Fruit fly (Drosophila melanogaster) whole organism, embryonic: ENCODE results near the gene CG42835.

Source experiments
- Atf6 ChIP-seq: fragments of 200-800 bp; sonication (Bioruptor generic); IDR thresholded peaks from 2 replicates; pipeline ENCODE4 v1.3.6; 2022; ENCODE audit warnings: missing biosample characterization, missing genetic modification characterization
- CG10209 ChIP-seq: fragments of 200-800 bp; sonication (Bioruptor generic); optimal IDR thresholded peaks from 3 replicates; lab custom pipeline; 2017; ENCODE audit warnings: missing biosample characterization, mild to moderate bottlenecking, missing genetic modification characterization, missing genetic modification reagents
- CG10267 ChIP-seq: fragments of 200-800 bp; sonication (Bioruptor generic); optimal IDR thresholded peaks from 2 replicates; lab custom pipeline; 2018; ENCODE audit warnings: missing biosample characterization, mild to moderate bottlenecking, missing genetic modification characterization, moderate library complexity
- CG10654 ChIP-seq: fragments of 200-800 bp; sonication (Bioruptor generic); optimal IDR thresholded peaks from 2 replicates; lab custom pipeline; 2016; ENCODE audit warnings: missing biosample characterization, missing genetic modification characterization
- CG10979 ChIP-seq: fragments of 200-800 bp; sonication (Bioruptor generic); optimal IDR thresholded peaks from 2 replicates; lab custom pipeline; 2018; ENCODE audit warnings: missing biosample characterization, mild to moderate bottlenecking, missing genetic modification characterization, moderate library complexity
- CG11093 ChIP-seq: fragments of 200-800 bp; sonication (Bioruptor generic); IDR thresholded peaks from 3 replicates; pipeline ENCODE4 v1.3.6; 2022; ENCODE audit warnings: missing biosample characterization, missing genetic modification characterization
- CG11696 ChIP-seq: fragments of 200-800 bp; sonication (Bioruptor generic); IDR thresholded peaks from 2 replicates; pipeline ENCODE4 v1.3.6; 2022; ENCODE audit warnings: missing biosample characterization, missing genetic modification characterization
- CG12104 ChIP-seq: fragments of 200-800 bp; sonication (Bioruptor generic); optimal IDR thresholded peaks from 3 replicates; lab custom pipeline; 2016; ENCODE audit warnings: missing biosample characterization, missing genetic modification characterization
- CG12155 ChIP-seq: fragments of 200-800 bp; sonication (Bioruptor generic); optimal IDR thresholded peaks from 3 replicates; lab custom pipeline; 2016; ENCODE audit warnings: missing biosample characterization, missing genetic modification characterization
- CG12391 ChIP-seq: fragments of 200-800 bp; sonication (Bioruptor generic); optimal IDR thresholded peaks from 3 replicates; lab custom pipeline; 2018; ENCODE audit warnings: missing biosample characterization, mild to moderate bottlenecking, missing genetic modification characterization, moderate library complexity
- CG14014 ChIP-seq: fragments of 200-800 bp; sonication (Bioruptor generic); IDR thresholded peaks from 2 replicates; pipeline ENCODE4 v1.3.6; 2022; ENCODE audit warnings: missing biosample characterization, missing genetic modification characterization
- CG15269 ChIP-seq: fragments of 200-800 bp; sonication (Bioruptor generic); optimal IDR thresholded peaks from 2 replicates; lab custom pipeline; 2018; ENCODE audit warnings: missing biosample characterization, mild to moderate bottlenecking, missing genetic modification characterization, moderate library complexity
- CG17361 ChIP-seq: fragments of 200-800 bp; sonication (Bioruptor generic); IDR thresholded peaks from 3 replicates; pipeline ENCODE4 v1.3.6; 2022; ENCODE audit warnings: missing biosample characterization, missing genetic modification characterization
- CG17385 ChIP-seq: fragments of 200-800 bp; sonication (Bioruptor generic); optimal IDR thresholded peaks from 3 replicates; lab custom pipeline; 2018; ENCODE audit warnings: missing biosample characterization, mild to moderate bottlenecking, missing genetic modification characterization
- CG42726 ChIP-seq: fragments of 200-800 bp; sonication (Bioruptor generic); IDR thresholded peaks from 2 replicates; pipeline ENCODE4 v1.3.6; 2022; ENCODE audit warnings: missing biosample characterization, missing genetic modification characterization; ENCODE audit not compliant: partially characterized antibody
- CG4820 ChIP-seq: fragments of 200-800 bp; sonication (Bioruptor generic); optimal IDR thresholded peaks from 3 replicates; lab custom pipeline; 2016; ENCODE audit warnings: missing biosample characterization, missing genetic modification characterization
- CG8281 ChIP-seq: fragments of 200-800 bp; sonication (Bioruptor generic); optimal IDR thresholded peaks from 2 replicates; lab custom pipeline; 2018; ENCODE audit warnings: missing biosample characterization, mild to moderate bottlenecking, missing genetic modification characterization, moderate library complexity
- CG9437 ChIP-seq: fragments of 200-800 bp; sonication (Bioruptor generic); optimal IDR thresholded peaks from 2 replicates; lab custom pipeline; 2018; ENCODE audit warnings: missing biosample characterization, mild to moderate bottlenecking, missing genetic modification characterization
- CG9727 ChIP-seq: fragments of 200-800 bp; sonication (Bioruptor generic); optimal IDR thresholded peaks from 3 replicates; lab custom pipeline; 2017; ENCODE audit warnings: missing biosample characterization, mild to moderate bottlenecking, missing genetic modification characterization
- Chrac-16 ChIP-seq: fragments of 200-800 bp; sonication (Bioruptor generic); optimal IDR thresholded peaks from 3 replicates; lab custom pipeline; 2016; ENCODE audit warnings: missing biosample characterization, missing genetic modification characterization
- CkIIα-i1 ChIP-seq: fragments of 200-800 bp; sonication (Bioruptor generic); IDR thresholded peaks from 2 replicates; pipeline ENCODE4 v1.3.6; 2022; ENCODE audit warnings: missing biosample characterization, missing genetic modification characterization
- CoRest ChIP-seq: fragments of 200-800 bp; sonication (Bioruptor generic); optimal IDR thresholded peaks from 3 replicates; lab custom pipeline; 2018; ENCODE audit warnings: missing biosample characterization, mild to moderate bottlenecking, missing genetic modification characterization, moderate library complexity
- D19B ChIP-seq: fragments of 200-800 bp; sonication (Bioruptor generic); optimal IDR thresholded peaks from 2 replicates; lab custom pipeline; 2017; ENCODE audit warnings: missing biosample characterization, mild to moderate bottlenecking, missing genetic modification characterization
- Drgx ChIP-seq: fragments of 200-800 bp; sonication (Bioruptor generic); IDR thresholded peaks from 2 replicates; pipeline ENCODE4 v1.3.6; 2022; ENCODE audit warnings: missing biosample characterization, missing genetic modification characterization
- Ets65A ChIP-seq: fragments of 200-800 bp; sonication (Bioruptor generic); peaks from one replicate; lab custom pipeline; 2016; ENCODE audit warnings: missing biosample characterization, missing genetic modification characterization
- HLH3B ChIP-seq: fragments of 200-800 bp; sonication (Bioruptor generic); IDR thresholded peaks from 2 replicates; pipeline ENCODE4 v1.3.6; 2022; ENCODE audit warnings: missing biosample characterization, missing genetic modification characterization
- Hmr ChIP-seq: fragments of 200-800 bp; sonication (Bioruptor generic); optimal IDR thresholded peaks from 3 replicates; lab custom pipeline; 2017; ENCODE audit warnings: mild to moderate bottlenecking, missing biosample characterization, missing genetic modification reagents, missing genetic modification characterization
- Med ChIP-seq: fragments of 200-800 bp; sonication (Bioruptor generic); peaks from one replicate; lab custom pipeline; 2016; ENCODE audit warnings: missing biosample characterization, missing genetic modification characterization, mild to moderate bottlenecking, inconsistent platforms, moderate library complexity
- Neu2 ChIP-seq: fragments of 200-800 bp; sonication (Bioruptor generic); optimal IDR thresholded peaks from 3 replicates; lab custom pipeline; 2016; ENCODE audit warnings: missing biosample characterization, missing genetic modification characterization, borderline replicate concordance
- Oli ChIP-seq: fragments of 200-800 bp; sonication (Bioruptor generic); optimal IDR thresholded peaks from 2 replicates; lab custom pipeline; 2018; ENCODE audit warnings: missing biosample characterization, mild to moderate bottlenecking, missing genetic modification characterization, moderate library complexity
- Xbp1 ChIP-seq: fragments of 200-800 bp; sonication (Bioruptor generic); optimal IDR thresholded peaks from 3 replicates; lab custom pipeline; 2016; ENCODE audit warnings: missing biosample characterization, mild to moderate bottlenecking, missing genetic modification characterization
- YL-1 ChIP-seq: fragments of 200-800 bp; sonication (Bioruptor generic); optimal IDR thresholded peaks from 3 replicates; lab custom pipeline; 2017; ENCODE audit warnings: missing biosample characterization, mild to moderate bottlenecking, missing genetic modification characterization
- ac ChIP-seq: fragments of 200-800 bp; sonication (Bioruptor generic); optimal IDR thresholded peaks from 3 replicates; lab custom pipeline; 2017; ENCODE audit warnings: missing biosample characterization, mild to moderate bottlenecking, missing genetic modification characterization
- cas ChIP-seq: fragments of 200-800 bp; sonication (Bioruptor generic); IDR thresholded peaks from 2 replicates; pipeline ENCODE4 v1.3.6; 2022; ENCODE audit warnings: missing biosample characterization, missing genetic modification characterization
- chif ChIP-seq, 2 experiments: fragments of 200-800 bp; sonication (Bioruptor generic); optimal IDR thresholded peaks; 3 replicates each; lab custom pipeline; 2016; ENCODE audit warnings: missing biosample characterization in 2 of 2, missing genetic modification characterization in 2 of 2
- chn ChIP-seq: fragments of 200-800 bp; sonication (Bioruptor generic); optimal IDR thresholded peaks from 2 replicates; lab custom pipeline; 2016; ENCODE audit warnings: missing biosample characterization, missing genetic modification characterization
- eve ChIP-seq, 2 experiments: fragments of >200 bp; optimal IDR thresholded peaks; 2 replicates each; lab custom pipeline; 2017; ENCODE audit warnings: missing biosample characterization in 2 of 2, missing genetic modification characterization in 2 of 2
- ftz-f1 ChIP-seq: fragments of 200-800 bp; sonication (Bioruptor generic); optimal IDR thresholded peaks from 2 replicates; lab custom pipeline; 2016; ENCODE audit warnings: missing biosample characterization, missing genetic modification characterization
- gem ChIP-seq: fragments of 200-800 bp; sonication (Bioruptor generic); optimal IDR thresholded peaks from 2 replicates; lab custom pipeline; 2019; ENCODE audit warnings: missing biosample characterization, mild to moderate bottlenecking, missing genetic modification characterization, moderate library complexity
- gt ChIP-seq: fragments of 200-800 bp; sonication (Bioruptor generic); IDR thresholded peaks from 2 replicates; pipeline ENCODE4 v1.3.6; 2022; ENCODE audit warnings: missing biosample characterization, missing genetic modification characterization
- mam ChIP-seq: fragments of 200-800 bp; sonication (Bioruptor generic); optimal IDR thresholded peaks from 3 replicates; lab custom pipeline; 2016; ENCODE audit warnings: missing biosample characterization, missing genetic modification characterization
- nau ChIP-seq: fragments of 200-800 bp; sonication (Bioruptor generic); optimal IDR thresholded peaks from 3 replicates; lab custom pipeline; 2017; ENCODE audit warnings: missing biosample characterization, mild to moderate bottlenecking, missing genetic modification characterization, missing genetic modification reagents
- nmo ChIP-seq: fragments of 200-800 bp; sonication (Bioruptor generic); optimal IDR thresholded peaks from 2 replicates; lab custom pipeline; 2018; ENCODE audit warnings: missing biosample characterization, mild to moderate bottlenecking, missing genetic modification characterization, moderate library complexity
- ranshi ChIP-seq: fragments of 200-800 bp; sonication (Bioruptor generic); IDR thresholded peaks from 2 replicates; pipeline ENCODE4 v1.3.6; 2022; ENCODE audit warnings: missing biosample characterization, missing genetic modification characterization
- row ChIP-seq: fragments of 200-800 bp; sonication (Bioruptor generic); IDR thresholded peaks from 3 replicates; pipeline ENCODE4 v1.3.6; 2022; ENCODE audit warnings: missing biosample characterization, missing genetic modification characterization
- scrt ChIP-seq: fragments of 200-800 bp; sonication (Bioruptor generic); optimal IDR thresholded peaks from 2 replicates; lab custom pipeline; 2018; ENCODE audit warnings: missing biosample characterization, mild to moderate bottlenecking, missing genetic modification characterization, moderate library complexity
- trh ChIP-seq: fragments of 200-800 bp; sonication (Bioruptor generic); optimal IDR thresholded peaks from 2 replicates; lab custom pipeline; 2016; ENCODE audit warnings: missing biosample characterization, missing genetic modification characterization
- twi ChIP-seq: fragments of 200-800 bp; optimal IDR thresholded peaks from 2 replicates; lab custom pipeline; 2019; ENCODE audit warnings: missing biosample characterization, mild to moderate bottlenecking, missing genetic modification characterization, moderate library complexity
- zen ChIP-seq: fragments of 200-800 bp; sonication (Bioruptor generic); optimal IDR thresholded peaks from 3 replicates; lab custom pipeline; 2018; ENCODE audit warnings: missing biosample characterization, mild to moderate bottlenecking, missing genetic modification characterization, moderate library complexity

The CG42835 gene

dm6 chr3R:17394318-17395188 is 25.9 kb upstream of the CG42835 start, which contains the start of gene CREG (continued):
- TF ChIP-seq CG17385 (GFP tag; lab: Kevin White, UChicago): peak; percentile 14
- no peak for TF ChIP-seq HLH3B
- TF ChIP-seq ac (GFP tag; lab: Kevin White, UChicago): peak; percentile 40
- TF ChIP-seq CoRest (tag; lab: Kevin White, UChicago): peak; percentile 45
- peak; percentile 0 for TF ChIP-seq chn (GFP tag; lab: Kevin White, UChicago)
- no peak for TF ChIP-seq CG11696
- TF ChIP-seq CG9727: peak; percentile 59
- no peak for TF ChIP-seq Neu2
- TF ChIP-seq CG10654 (GFP tag; lab: Kevin White, UChicago): no peak
- TF ChIP-seq CG14014 (GFP tag; lab: Robert Waterston, UW): no peak
- TF ChIP-seq Xbp1 (GFP tag; lab: Kevin White, UChicago): peak; percentile 10
- no peak for TF ChIP-seq CG12155 (GFP tag; lab: Kevin White, UChicago)
- TF ChIP-seq Oli (tag; lab: Kevin White, UChicago): peak; percentile 16
- peak; percentile 5 for TF ChIP-seq Hmr (GFP tag; lab: Kevin White, UChicago)
- TF ChIP-seq CG12104 (GFP tag; lab: Kevin White, UChicago): peak; percentile 34
- TF ChIP-seq CG10267 (tag; lab: Kevin White, UChicago): peak; percentile 20
- peak in 1 of 2 experiments; percentile 16 for TF ChIP-seq chif (GFP tag; optimal IDR thresholded peaks at IDR 0.05; lab: Kevin White, UChicago)
- no peak for TF ChIP-seq CG8281 (tag; lab: Kevin White, UChicago)
- TF ChIP-seq ranshi (GFP tag; lab: Robert Waterston, UW): no peak
- peak; percentile 3 for TF ChIP-seq Chrac-16 (GFP tag; lab: Kevin White, UChicago)
- TF ChIP-seq gt (GFP tag; lab: Robert Waterston, UW): no peak
- peak; percentile 52 for TF ChIP-seq twi (tag; lab: Kevin White, UChicago)
- peak; percentile 90 for TF ChIP-seq zen (tag; lab: Kevin White, UChicago)
- TF ChIP-seq Med (GFP tag; lab: Kevin White, UChicago): peak; percentile 71
- no peak for TF ChIP-seq trh (GFP tag; lab: Kevin White, UChicago)
- TF ChIP-seq CG10979: peak; percentile 24
- peak in 1 of 2 experiments; percentile 13 for TF ChIP-seq eve (GFP tag; optimal IDR thresholded peaks at IDR 0.05; lab: Kevin White, UChicago)
- TF ChIP-seq CG15269: no peak
- peak; percentile 52 for TF ChIP-seq gem
- no peak for TF ChIP-seq CG11093
- TF ChIP-seq row: peak; percentile 79
- peak; percentile 72; the same call in 2 of the 3 replicates for TF ChIP-seq CG17361 (GFP tag; lab: Robert Waterston, UW)
- TF ChIP-seq nau (GFP tag; lab: Kevin White, UChicago): peak; percentile 21
- peak; percentile 8 for TF ChIP-seq CG4820 (GFP tag; lab: Kevin White, UChicago)
- no peak for TF ChIP-seq CG10209 (GFP tag; lab: Kevin White, UChicago)
- peak; percentile 47 for TF ChIP-seq nmo (GFP tag; lab: Kevin White, UChicago)
- peak; percentile 47 for TF ChIP-seq CG9437
- TF ChIP-seq cas: no peak
- peak; percentile 46 for TF ChIP-seq CG12391 (tag; lab: Kevin White, UChicago)
- peak; percentile 2 for TF ChIP-seq Ets65A (GFP tag; lab: Kevin White, UChicago)
- peak; percentile 32 for TF ChIP-seq YL-1 (GFP tag; lab: Kevin White, UChicago)
- TF ChIP-seq scrt (GFP tag; lab: Kevin White, UChicago): no peak
- no peak for TF ChIP-seq mam
- peak; percentile 96 for TF ChIP-seq D19B (GFP tag; lab: Kevin White, UChicago)
- no peak for TF ChIP-seq CG42726 (GFP tag; lab: Robert Waterston, UW)
- no peak for TF ChIP-seq CkIIα-i1
- TF ChIP-seq Drgx (GFP tag; lab: Robert Waterston, UW): 0 out of 2 replicates have a peak, but pooled peaks have one; percentile 14
- TF ChIP-seq ftz-f1 (GFP tag; lab: Kevin White, UChicago): no peak
- no peak for TF ChIP-seq Atf6
